Fruit fly (Drosophila melanogaster) S2 (cell line): ENCODE data around the gene CG18404.

ENCODE experiments used
- CG8478 ChIP-seq: fragments of >200 bp; optimal IDR thresholded peaks from 2 replicates; lab custom pipeline; 2018
- CTCF ChIP-seq, 2 experiments: fragments of >200 bp; optimal IDR thresholded peaks; 2 replicates each; lab custom pipeline; 2018

DNA sequence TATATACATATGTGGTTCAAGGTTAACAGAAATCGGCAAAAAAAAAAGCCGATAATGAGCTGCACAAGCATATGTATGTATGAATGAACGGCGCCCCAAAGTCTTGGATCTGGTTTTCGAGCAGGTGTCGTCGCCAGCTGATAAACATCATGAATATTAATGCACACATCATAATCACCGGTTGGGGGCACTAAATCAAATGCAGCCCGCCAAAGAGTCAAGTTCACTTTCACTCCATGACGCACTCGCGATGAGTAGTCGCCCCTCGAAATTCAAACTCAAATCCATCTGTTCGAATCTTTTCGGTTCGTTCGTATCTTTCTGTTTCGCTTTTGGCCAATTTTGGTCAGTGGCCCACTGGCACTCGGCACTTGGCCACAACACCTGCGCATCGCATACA lies 12.7 kb upstream of the CG18404 start:
- TF ChIP-seq CTCF (optimal IDR thresholded peaks at IDR 0.05; lab: Kevin White, UChicago) (no peak), CG8478 (lab: Kevin White, UChicago) (no peak)
